Worm (Caenorhabditis elegans) whole organism, young adult: ENCODE measurements around the gene F01F1.3.

Experiments used
- B0019.2 ChIP-seq: fragments of 200-800 bp; sonication (Bioruptor generic); conservative IDR thresholded peaks from 2 replicates; pipeline ENCODE4 v1.3.6; 2022; ENCODE audit warnings: missing genetic modification reagents, missing genetic modification characterization, missing compliant biosample characterization
- B0261.1 ChIP-seq: sonication (generic microtip); optimal IDR thresholded peaks from 2 replicates; lab custom pipeline; 2016; ENCODE audit warnings: mild to moderate bottlenecking, missing genetic modification characterization, moderate library complexity, missing compliant biosample characterization
- F22D6.2 ChIP-seq: sonication (generic microtip); optimal IDR thresholded peaks from 2 replicates; lab custom pipeline; 2016; ENCODE audit warnings: mild to moderate bottlenecking, missing genetic modification characterization, missing compliant biosample characterization
- F23B12.7 ChIP-seq: sonication (generic microtip); optimal IDR thresholded peaks from 2 replicates; lab custom pipeline; 2017; ENCODE audit warnings: missing genetic modification characterization, mild to moderate bottlenecking, missing compliant biosample characterization, antibody characterized with exemption, moderate library complexity; ENCODE audit not compliant: insufficient read depth
- F39B2.1 ChIP-seq: fragments of 200-800 bp; sonication (Bioruptor generic); IDR thresholded peaks from 2 replicates; pipeline ENCODE4 v1.3.6; 2022; ENCODE audit warnings: missing genetic modification reagents, missing genetic modification characterization, missing compliant biosample characterization
- F57C9.4 ChIP-seq: sonication (generic microtip); optimal IDR thresholded peaks from 2 replicates; lab custom pipeline; 2017; ENCODE audit warnings: mild to moderate bottlenecking, missing genetic modification characterization, missing compliant biosample characterization
- K12H6.12 ChIP-seq: fragments of 200-800 bp; sonication (Bioruptor generic); optimal IDR thresholded peaks from 2 replicates; lab custom pipeline; 2018; ENCODE audit warnings: mild to moderate bottlenecking, missing genetic modification characterization, missing compliant biosample characterization
- Y53G8AR.9 ChIP-seq: fragments of 200-800 bp; sonication (Bioruptor generic); conservative IDR thresholded peaks from 2 replicates; pipeline ENCODE4 v1.3.6; 2022; ENCODE audit warnings: missing genetic modification reagents, missing genetic modification characterization, missing compliant biosample characterization
- Y56A3A.18 ChIP-seq: fragments of 200-800 bp; sonication (Bioruptor generic); IDR thresholded peaks from 2 replicates; pipeline ENCODE4 v1.3.6; 2022; ENCODE audit warnings: missing genetic modification reagents, missing genetic modification characterization, missing compliant biosample characterization
- Y67H2A.10 ChIP-seq: fragments of 200-800 bp; sonication (Bioruptor generic); conservative IDR thresholded peaks from 2 replicates; pipeline ENCODE4 v1.3.6; 2022; ENCODE audit warnings: missing genetic modification reagents, missing genetic modification characterization, missing compliant biosample characterization
- akir-1 ChIP-seq: fragments of 200-800 bp; sonication (Bioruptor generic); optimal IDR thresholded peaks from 2 replicates; lab custom pipeline; 2018; ENCODE audit warnings: mild to moderate bottlenecking, missing genetic modification characterization, moderate library complexity, missing compliant biosample characterization
- atf-7 ChIP-seq: sonication (generic microtip); optimal IDR thresholded peaks from 2 replicates; lab custom pipeline; 2017; ENCODE audit warnings: mild to moderate bottlenecking, missing genetic modification characterization, missing compliant biosample characterization
- athp-1 ChIP-seq: sonication (generic microtip); optimal IDR thresholded peaks from 2 replicates; lab custom pipeline; 2017; ENCODE audit warnings: mild to moderate bottlenecking, missing genetic modification characterization, missing compliant biosample characterization
- attf-3 ChIP-seq: fragments of 200-800 bp; sonication (Bioruptor generic); conservative IDR thresholded peaks from 2 replicates; pipeline ENCODE4 v1.3.6; 2022; ENCODE audit warnings: missing genetic modification reagents, missing genetic modification characterization, missing compliant biosample characterization
- ccch-3 ChIP-seq: fragments of 200-800 bp; sonication (Bioruptor generic); optimal IDR thresholded peaks from 2 replicates; lab custom pipeline; 2018; ENCODE audit warnings: mild to moderate bottlenecking, missing genetic modification characterization, missing compliant biosample characterization
- cebp-1 ChIP-seq, 2 experiments: fragments of 200-800 bp in 1 of 2; sonication (Bioruptor generic) in 1 of 2; sonication (generic microtip) in 1 of 2; IDR thresholded peaks in 1 of 2; optimal IDR thresholded peaks in 1 of 2; 2 replicates each; pipeline versions ENCODE4 v1.3.6 to Lab custom; 2017 to 2022; ENCODE audit warnings: missing compliant biosample characterization in 2 of 2, missing genetic modification characterization in 2 of 2, mild to moderate bottlenecking in 1 of 2, missing genetic modification reagents in 1 of 2, moderate library complexity in 1 of 2
- ceh-27 ChIP-seq: fragments of 200-800 bp; sonication (Bioruptor generic); optimal IDR thresholded peaks from 2 replicates; lab custom pipeline; 2018; ENCODE audit warnings: mild to moderate bottlenecking, missing genetic modification characterization, moderate library complexity, missing compliant biosample characterization
- ceh-79 ChIP-seq: sonication (generic microtip); optimal IDR thresholded peaks from 2 replicates; lab custom pipeline; 2017; ENCODE audit warnings: mild to moderate bottlenecking, missing genetic modification characterization, missing compliant biosample characterization
- chd-7 ChIP-seq: sonication (generic microtip); optimal IDR thresholded peaks from 2 replicates; lab custom pipeline; 2016; ENCODE audit warnings: mild to moderate bottlenecking, missing genetic modification characterization, moderate library complexity, missing compliant biosample characterization
- dox-1 ChIP-seq: fragments of 200-800 bp; sonication (Bioruptor generic); IDR thresholded peaks from 2 replicates; pipeline ENCODE4 v1.3.6; 2022; ENCODE audit warnings: missing genetic modification reagents, missing genetic modification characterization, missing compliant biosample characterization
- dpl-1 ChIP-seq: fragments of 150-350 bp; optimal IDR thresholded peaks from 2 replicates; lab custom pipeline; 2014; ENCODE audit warnings: missing biosample characterization, missing genetic modification reagents, missing genetic modification characterization
- hmg-20 ChIP-seq: fragments of 200-800 bp; sonication (Bioruptor generic); IDR thresholded peaks from 2 replicates; pipeline ENCODE4 v1.3.6; 2022; ENCODE audit warnings: missing genetic modification reagents, missing genetic modification characterization, missing compliant biosample characterization
- hrde-1 ChIP-seq: sonication (generic microtip); optimal IDR thresholded peaks from 2 replicates; lab custom pipeline; 2016; ENCODE audit warnings: missing genetic modification characterization, mild to moderate bottlenecking, missing compliant biosample characterization, moderate library complexity, missing genotype, missing genetic modification reagents, borderline replicate concordance
- hsf-1 ChIP-seq: fragments of 200-800 bp; sonication (Bioruptor generic); IDR thresholded peaks from 2 replicates; pipeline ENCODE4 v1.3.6; 2022; ENCODE audit warnings: missing genetic modification reagents, missing genetic modification characterization, missing compliant biosample characterization
- lin-54 ChIP-seq: fragments of 200-800 bp; sonication (Bioruptor generic); optimal IDR thresholded peaks from 2 replicates; lab custom pipeline; 2018; ENCODE audit warnings: mild to moderate bottlenecking, missing genetic modification characterization, missing compliant biosample characterization
- lsl-1 ChIP-seq: fragments of 200-800 bp; sonication (Bioruptor generic); optimal IDR thresholded peaks from 2 replicates; lab custom pipeline; 2018; ENCODE audit warnings: mild to moderate bottlenecking, missing genetic modification characterization, moderate library complexity, missing compliant biosample characterization
- lsy-27 ChIP-seq: sonication (generic microtip); optimal IDR thresholded peaks from 2 replicates; lab custom pipeline; 2017; ENCODE audit warnings: missing genetic modification characterization, mild to moderate bottlenecking, missing compliant biosample characterization, antibody characterized with exemption, missing genotype, borderline replicate concordance; ENCODE audit not compliant: insufficient read depth
- mel-28 ChIP-seq: sonication (generic microtip); optimal IDR thresholded peaks from 2 replicates; lab custom pipeline; 2016; ENCODE audit warnings: borderline replicate concordance, mild to moderate bottlenecking, missing genetic modification characterization, missing compliant biosample characterization
- nhr-179 ChIP-seq: sonication (generic microtip); optimal IDR thresholded peaks from 2 replicates; lab custom pipeline; 2016; ENCODE audit warnings: mild to moderate bottlenecking, missing genetic modification characterization, missing compliant biosample characterization
- pbrm-1 ChIP-seq: fragments of 200-800 bp; sonication (Bioruptor generic); IDR thresholded peaks from 2 replicates; pipeline ENCODE4 v1.3.6; 2022; ENCODE audit warnings: missing genetic modification reagents, missing genetic modification characterization, missing compliant biosample characterization
- pha-4 ChIP-seq: fragments of 150-350 bp; sonication (generic microtip); optimal IDR thresholded peaks from 2 replicates; lab custom pipeline; 2014; ENCODE audit warnings: missing biosample characterization, missing genetic modification reagents, missing genetic modification characterization
- sdz-38 ChIP-seq: sonication (generic microtip); optimal IDR thresholded peaks from 2 replicates; lab custom pipeline; 2016; ENCODE audit warnings: missing genotype, missing genetic modification characterization, missing compliant biosample characterization
- sea-2 ChIP-seq: fragments of 200-800 bp; sonication (Bioruptor generic); IDR thresholded peaks from 2 replicates; pipeline ENCODE4 v1.3.6; 2022; ENCODE audit warnings: missing genetic modification characterization, missing compliant biosample characterization
- snpc-1.3 ChIP-seq: sonication (generic microtip); optimal IDR thresholded peaks from 2 replicates; lab custom pipeline; 2017; ENCODE audit warnings: missing genetic modification characterization, mild to moderate bottlenecking, missing compliant biosample characterization, antibody characterized with exemption, moderate library complexity, missing genotype, missing genetic modification reagents; ENCODE audit not compliant: insufficient read depth
- snpc-4 ChIP-seq, 5 experiments: fragments of 150-350 bp in 1 of 5; sonication (generic microtip) in 4 of 5; optimal IDR thresholded peaks; 2 replicates each; lab custom pipeline; 2014 to 2018; ENCODE audit warnings: missing genetic modification characterization in 5 of 5, missing biosample characterization in 3 of 5, antibody characterized with exemption in 2 of 5, mild to moderate bottlenecking in 2 of 5, missing compliant biosample characterization in 2 of 5, missing genotype in 2 of 5, moderate library complexity in 2 of 5, missing genetic modification reagents in 1 of 5
- unc-62 ChIP-seq: fragments of 150-350 bp; optimal IDR thresholded peaks from 2 replicates; lab custom pipeline; 2014; ENCODE audit warnings: missing biosample characterization, missing genetic modification reagents, missing genetic modification characterization
- xnd-1 ChIP-seq: sonication (generic microtip); optimal IDR thresholded peaks from 2 replicates; lab custom pipeline; 2016; ENCODE audit warnings: missing genotype, missing genetic modification reagents, missing genetic modification characterization, missing compliant biosample characterization
- zfh-2 ChIP-seq: fragments of 200-800 bp; sonication (Bioruptor generic); conservative IDR thresholded peaks from 2 replicates; pipeline ENCODE4 v1.3.6; 2022; ENCODE audit warnings: missing genetic modification reagents, missing genetic modification characterization, missing compliant biosample characterization
- zim-3 ChIP-seq: sonication (generic microtip); optimal IDR thresholded peaks from 2 replicates; lab custom pipeline; 2017; ENCODE audit warnings: mild to moderate bottlenecking, missing genetic modification characterization, moderate library complexity, missing compliant biosample characterization
- ztf-22 ChIP-seq: fragments of 200-800 bp; sonication (Bioruptor generic); optimal IDR thresholded peaks from 2 replicates; lab custom pipeline; 2018; ENCODE audit warnings: mild to moderate bottlenecking, missing genetic modification characterization, moderate library complexity, missing compliant biosample characterization
- ztf-26 ChIP-seq: sonication (generic microtip); optimal IDR thresholded peaks from 2 replicates; lab custom pipeline; 2017; ENCODE audit warnings: missing genetic modification characterization, missing compliant biosample characterization
- ztf-28 ChIP-seq: fragments of 200-800 bp; sonication (Bioruptor generic); IDR thresholded peaks from 2 replicates; pipeline ENCODE4 v1.3.6; 2022; ENCODE audit warnings: missing genetic modification reagents, missing genetic modification characterization, missing compliant biosample characterization

F01F1.3 gene

DNA sequence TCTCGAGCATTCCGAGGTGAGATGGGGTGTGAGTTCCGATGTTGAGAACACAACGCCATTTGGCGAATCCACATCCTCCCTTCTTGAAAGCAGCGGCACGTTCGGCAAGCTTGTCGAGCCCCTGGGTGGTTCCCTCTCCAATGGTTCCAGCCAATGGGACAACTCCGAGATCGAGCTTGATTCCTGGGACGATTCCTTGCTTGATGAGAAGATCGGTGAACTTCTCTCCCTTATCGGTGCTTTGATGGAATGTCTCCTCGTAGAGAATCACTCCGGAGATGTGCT lies 3.6 kb downstream of the F01F1.3 start:
- TF ChIP-seq hsf-1 (GFP tag; lab: Robert Waterston, UW) (0 out of 2 replicates have a peak, but pooled peaks have one; percentile 38), atf-7 (tag; lab: Kevin White, UChicago) (no peak), ztf-28 (GFP tag; lab: Robert Waterston, UW) (0 out of 2 replicates have a peak, but pooled peaks have one; percentile 41), dox-1 (GFP tag; lab: Robert Waterston, UW) (peak; percentile 21; the same call in 1 of the 2 replicates), zfh-2 (peak; percentile 61; the same call in 1 of the 2 replicates), ztf-26 (tag; lab: Kevin White, UChicago) (peak; percentile 4), Y67H2A.10 (GFP tag; lab: Robert Waterston, UW) (no peak), ceh-27 (GFP tag; lab: Kevin White, UChicago) (no peak), B0019.2 (GFP tag; lab: Robert Waterston, UW) (no peak), Y53G8AR.9 (GFP tag; lab: Robert Waterston, UW) (0 out of 2 replicates have a peak, but pooled peaks have one; percentile 24), ccch-3 (GFP tag; lab: Kevin White, UChicago) (no peak), F23B12.7 (tag; lab: Kevin White, UChicago) (no peak)

ce11 chrIII:5875705-5876104 lies 4.0 kb downstream of the F01F1.3 start:
- TF ChIP-seq mel-28 (tag; lab: Kevin White, UChicago) (no peak), K12H6.12 (tag; lab: Kevin White, UChicago) (no peak), ztf-22 (GFP tag; lab: Kevin White, UChicago) (no peak), lin-54 (GFP tag; lab: Kevin White, UChicago) (no peak), snpc-4 (GFP tag; optimal IDR thresholded peaks at IDR 0.05; lab: Kevin White, UChicago) (no peak), snpc-4 (tag; optimal IDR thresholded peaks at IDR 0.05; lab: Kevin White, UChicago) (no peak), nhr-179 (no peak), zfh-2 (no peak), chd-7 (tag; lab: Kevin White, UChicago) (no peak), F39B2.1 (no peak), hmg-20 (no peak), lsl-1 (GFP tag; lab: Kevin White, UChicago) (no peak), B0261.1 (no peak), pha-4 (tag; lab: Kevin White, UChicago) (no peak), athp-1 (tag; lab: Kevin White, UChicago) (no peak)

ce11 chrIII:5876140-5876675 lies 4.5 kb downstream of the F01F1.3 start, which contains the start of gene aldo-2:
Gene aldo-2 (minus strand): TSS chrIII:5876625.
- peak; percentile 72; the same call in 1 of the 2 replicates for TF ChIP-seq zfh-2
- peak; percentile 56; the same call in 1 of the 2 replicates for TF ChIP-seq pbrm-1
- TF ChIP-seq sea-2, result no peak
- TF ChIP-seq ztf-22 (GFP tag; lab: Kevin White, UChicago), result no peak
- TF ChIP-seq zim-3 (tag; lab: Kevin White, UChicago), result peak; percentile 39
- TF ChIP-seq dpl-1, result peak; percentile 86
- no peak for TF ChIP-seq ccch-3 (GFP tag; lab: Kevin White, UChicago)
- no peak for TF ChIP-seq ceh-79 (tag; lab: Kevin White, UChicago)
- no peak for TF ChIP-seq cebp-1 (GFP tag; IDR thresholded peaks at IDR 0.05; lab: Robert Waterston, UW)
- TF ChIP-seq cebp-1 (tag; optimal IDR thresholded peaks at IDR 0.05; lab: Kevin White, UChicago), result peak; percentile 42
- TF ChIP-seq xnd-1, result peak; percentile 92
- TF ChIP-seq ztf-28 (GFP tag; lab: Robert Waterston, UW), result peak; percentile 50; the same call in 1 of the 2 replicates
- TF ChIP-seq F22D6.2 (tag; lab: Kevin White, UChicago), result no peak
- TF ChIP-seq lsy-27 (tag; lab: Kevin White, UChicago), result no peak
- TF ChIP-seq hmg-20, result no peak
- TF ChIP-seq unc-62, result no peak
- no peak for TF ChIP-seq akir-1 (GFP tag; lab: Kevin White, UChicago)
- no peak for TF ChIP-seq hrde-1
- no peak for TF ChIP-seq snpc-1.3
- TF ChIP-seq attf-3 (GFP tag; lab: Robert Waterston, UW), result no peak
- TF ChIP-seq Y56A3A.18 (GFP tag; lab: Robert Waterston, UW), result peak; percentile 49; the same call in 1 of the 2 replicates
- TF ChIP-seq F57C9.4 (tag; lab: Kevin White, UChicago), result no peak
- peak; percentile 84; the same call in 1 of the 2 replicates for TF ChIP-seq Y53G8AR.9 (GFP tag; lab: Robert Waterston, UW)
- no peak for TF ChIP-seq sdz-38 (tag; lab: Kevin White, UChicago)
